Worm (Caenorhabditis elegans) whole organism, young adult: ENCODE data around the gene sad-1.

Experiments
- F23B12.7 ChIP-seq: sonication (generic microtip); optimal IDR thresholded peaks from 2 replicates; lab custom pipeline; 2017; ENCODE audit warnings: missing genetic modification characterization, mild to moderate bottlenecking, missing compliant biosample characterization, antibody characterized with exemption, moderate library complexity; ENCODE audit not compliant: insufficient read depth
- T07F8.4 ChIP-seq: sonication (generic microtip); optimal IDR thresholded peaks from 2 replicates; lab custom pipeline; 2016; ENCODE audit warnings: mild to moderate bottlenecking, missing genetic modification characterization, moderate library complexity, missing compliant biosample characterization
- athp-1 ChIP-seq: sonication (generic microtip); optimal IDR thresholded peaks from 2 replicates; lab custom pipeline; 2017; ENCODE audit warnings: mild to moderate bottlenecking, missing genetic modification characterization, missing compliant biosample characterization
- ceh-27 ChIP-seq: fragments of 200-800 bp; sonication (Bioruptor generic); optimal IDR thresholded peaks from 2 replicates; lab custom pipeline; 2018; ENCODE audit warnings: mild to moderate bottlenecking, missing genetic modification characterization, moderate library complexity, missing compliant biosample characterization
- egl-18 ChIP-seq: fragments of 200-800 bp; sonication (Bioruptor generic); IDR thresholded peaks from 2 replicates; pipeline ENCODE4 v1.3.6; 2022; ENCODE audit warnings: missing genetic modification reagents, missing genetic modification characterization, missing compliant biosample characterization
- ekl-4 ChIP-seq: fragments of 200-800 bp; sonication (Bioruptor generic); IDR thresholded peaks from 2 replicates; pipeline ENCODE4 v1.3.6; 2022; ENCODE audit warnings: missing genetic modification reagents, missing genetic modification characterization, missing compliant biosample characterization
- hmg-1.2 ChIP-seq: fragments of 200-800 bp; sonication (Bioruptor generic); IDR thresholded peaks from 2 replicates; pipeline ENCODE4 v1.3.6; 2022; ENCODE audit warnings: missing genetic modification reagents, missing genetic modification characterization, missing compliant biosample characterization
- hmg-20 ChIP-seq: fragments of 200-800 bp; sonication (Bioruptor generic); IDR thresholded peaks from 2 replicates; pipeline ENCODE4 v1.3.6; 2022; ENCODE audit warnings: missing genetic modification reagents, missing genetic modification characterization, missing compliant biosample characterization
- lin-35 ChIP-seq, 3 experiments: fragments of 150-350 bp in 2 of 3; sonication (generic microtip) in 1 of 3; optimal IDR thresholded peaks; 2 replicates each; lab custom pipeline; 2014 to 2018; ENCODE audit warnings: missing biosample characterization in 3 of 3, missing genetic modification characterization in 3 of 3, missing genetic modification reagents in 3 of 3
- lin-40 ChIP-seq: sonication (generic microtip); optimal IDR thresholded peaks from 2 replicates; lab custom pipeline; 2016; ENCODE audit warnings: missing genetic modification characterization, mild to moderate bottlenecking, missing compliant biosample characterization, missing genotype, missing genetic modification reagents
- lin-54 ChIP-seq: fragments of 200-800 bp; sonication (Bioruptor generic); optimal IDR thresholded peaks from 2 replicates; lab custom pipeline; 2018; ENCODE audit warnings: mild to moderate bottlenecking, missing genetic modification characterization, missing compliant biosample characterization
- lsy-27 ChIP-seq: sonication (generic microtip); optimal IDR thresholded peaks from 2 replicates; lab custom pipeline; 2017; ENCODE audit warnings: missing genetic modification characterization, mild to moderate bottlenecking, missing compliant biosample characterization, antibody characterized with exemption, missing genotype, borderline replicate concordance; ENCODE audit not compliant: insufficient read depth
- nfya-1 ChIP-seq: sonication (generic microtip); optimal IDR thresholded peaks from 2 replicates; lab custom pipeline; 2017; ENCODE audit warnings: antibody characterized with exemption, missing compliant biosample characterization, missing genetic modification characterization, borderline replicate concordance; ENCODE audit not compliant: insufficient read depth
- nhr-80 ChIP-seq: sonication (generic microtip); optimal IDR thresholded peaks from 2 replicates; lab custom pipeline; 2016; ENCODE audit warnings: missing genetic modification characterization, missing compliant biosample characterization
- nhr-90 ChIP-seq: sonication (generic microtip); optimal IDR thresholded peaks from 2 replicates; lab custom pipeline; 2016; ENCODE audit warnings: missing genotype, mild to moderate bottlenecking, missing genetic modification characterization, missing compliant biosample characterization
- pbrm-1 ChIP-seq: fragments of 200-800 bp; sonication (Bioruptor generic); IDR thresholded peaks from 2 replicates; pipeline ENCODE4 v1.3.6; 2022; ENCODE audit warnings: missing genetic modification reagents, missing genetic modification characterization, missing compliant biosample characterization
- rcor-1 ChIP-seq: fragments of 200-800 bp; sonication (Bioruptor generic); IDR thresholded peaks from 2 replicates; pipeline ENCODE4 v1.3.6; 2022; ENCODE audit warnings: missing genetic modification reagents, missing genetic modification characterization, missing compliant biosample characterization
- snpc-1.3 ChIP-seq: sonication (generic microtip); optimal IDR thresholded peaks from 2 replicates; lab custom pipeline; 2017; ENCODE audit warnings: missing genetic modification characterization, mild to moderate bottlenecking, missing compliant biosample characterization, antibody characterized with exemption, moderate library complexity, missing genotype, missing genetic modification reagents; ENCODE audit not compliant: insufficient read depth
- snpc-4 ChIP-seq, 5 experiments: fragments of 150-350 bp in 1 of 5; sonication (generic microtip) in 4 of 5; optimal IDR thresholded peaks; 2 replicates each; lab custom pipeline; 2014 to 2018; ENCODE audit warnings: missing genetic modification characterization in 5 of 5, missing biosample characterization in 3 of 5, antibody characterized with exemption in 2 of 5, mild to moderate bottlenecking in 2 of 5, missing compliant biosample characterization in 2 of 5, missing genotype in 2 of 5, moderate library complexity in 2 of 5, missing genetic modification reagents in 1 of 5
- sptf-2 ChIP-seq: fragments of 200-800 bp; sonication (Bioruptor generic); optimal IDR thresholded peaks from 2 replicates; lab custom pipeline; 2018; ENCODE audit warnings: mild to moderate bottlenecking, missing genetic modification characterization, missing compliant biosample characterization
- tbp1 ChIP-seq: fragments of 200-800 bp; sonication (Bioruptor generic); optimal IDR thresholded peaks from 2 replicates; lab custom pipeline; 2018; ENCODE audit warnings: mild to moderate bottlenecking, missing genetic modification characterization, missing compliant biosample characterization
- tlf-1 ChIP-seq: fragments of 200-800 bp; sonication (Bioruptor generic); optimal IDR thresholded peaks from 2 replicates; lab custom pipeline; 2018; ENCODE audit warnings: mild to moderate bottlenecking, missing genetic modification characterization, missing compliant biosample characterization
- zfh-2 ChIP-seq: fragments of 200-800 bp; sonication (Bioruptor generic); conservative IDR thresholded peaks from 2 replicates; pipeline ENCODE4 v1.3.6; 2022; ENCODE audit warnings: missing genetic modification reagents, missing genetic modification characterization, missing compliant biosample characterization

The sad-1 gene

ce11 chrX:13442446-13442845, 58.0 kb downstream of the sad-1 start (continued):
- TF ChIP-seq T07F8.4 (peak; percentile 38), nhr-80 (tag; lab: Kevin White, UChicago) (peak; percentile 41), hmg-1.2 (peak; percentile 78), lsy-27 (tag; lab: Kevin White, UChicago) (peak; percentile 31), zfh-2 (GFP tag; lab: Robert Waterston, UW) (peak; percentile 40; the same call in 1 of the 2 replicates), ceh-27 (GFP tag; lab: Kevin White, UChicago) (peak; percentile 57), ekl-4 (GFP tag; lab: Robert Waterston, UW) (peak; percentile 51; the same call in 1 of the 2 replicates), snpc-4 (GFP tag; optimal IDR thresholded peaks at IDR 0.05; lab: Kevin White, UChicago) (peak; percentile 9), snpc-4 (tag; optimal IDR thresholded peaks at IDR 0.05; lab: Kevin White, UChicago) (peak in 3 of 4 experiments; percentile 31 to 65 (median 41)), lin-35 (GFP tag; optimal IDR thresholded peaks at IDR 0.05; lab: Kevin White, UChicago) (peak in 1 of 3 experiments; percentile 42), tlf-1 (no peak), snpc-1.3 (tag; lab: Kevin White, UChicago) (peak; percentile 53), F23B12.7 (tag; lab: Kevin White, UChicago) (peak; percentile 60), tbp1 (peak; percentile 92), nhr-90 (tag; lab: Kevin White, UChicago) (peak; percentile 60), sptf-2 (GFP tag; lab: Kevin White, UChicago) (peak; percentile 6), hmg-20 (peak; percentile 33; the same call in 1 of the 2 replicates), egl-18 (no peak), athp-1 (no peak), lin-40 (tag; lab: Kevin White, UChicago) (peak; percentile 68), rcor-1 (GFP tag; lab: Robert Waterston, UW) (peak; percentile 68), nfya-1 (tag; lab: Kevin White, UChicago) (no peak), pbrm-1 (GFP tag; lab: Robert Waterston, UW) (peak; percentile 84), lin-54 (GFP tag; lab: Kevin White, UChicago) (peak; percentile 34)
